Worm (Caenorhabditis elegans) whole organism, L1 larva: ENCODE data around the gene F53A2.9.

Experiments
- C04F5.9 ChIP-seq: sonication (generic microtip); optimal IDR thresholded peaks from 2 replicates; lab custom pipeline; 2016; ENCODE audit warnings: missing genetic modification characterization, missing compliant biosample characterization
- C34B4.2 ChIP-seq: sonication (generic microtip); optimal IDR thresholded peaks from 2 replicates; lab custom pipeline; 2017; ENCODE audit warnings: mild to moderate bottlenecking, missing genetic modification characterization, missing compliant biosample characterization
- Y116A8C.19 ChIP-seq: sonication (generic microtip); optimal IDR thresholded peaks from 2 replicates; lab custom pipeline; 2016; ENCODE audit warnings: missing compliant biosample characterization, missing genetic modification characterization, borderline replicate concordance
- aha-1 ChIP-seq: fragments of 150-350 bp; optimal IDR thresholded peaks from 2 replicates; lab custom pipeline; 2014; ENCODE audit warnings: missing biosample characterization, missing genetic modification characterization
- alr-1 ChIP-seq: fragments of 200-800 bp; sonication (Bioruptor generic); optimal IDR thresholded peaks from 2 replicates; lab custom pipeline; 2018; ENCODE audit warnings: borderline replicate concordance, mild to moderate bottlenecking, missing genetic modification characterization, missing compliant biosample characterization
- ama-1 ChIP-seq: fragments of 150-350 bp; optimal IDR thresholded peaks from 2 replicates; lab custom pipeline; 2014
- ceh-8 ChIP-seq: fragments of 200-800 bp; sonication (Bioruptor generic); optimal IDR thresholded peaks from 2 replicates; lab custom pipeline; 2018; ENCODE audit warnings: mild to moderate bottlenecking, missing genetic modification characterization, moderate library complexity, missing compliant biosample characterization
- ceh-90 ChIP-seq: sonication (generic microtip); optimal IDR thresholded peaks from 2 replicates; lab custom pipeline; 2016; ENCODE audit warnings: missing genetic modification characterization, missing compliant biosample characterization
- dsc-1 ChIP-seq: sonication (generic microtip); optimal IDR thresholded peaks from 2 replicates; lab custom pipeline; 2016; ENCODE audit warnings: mild to moderate bottlenecking, missing genetic modification characterization, missing compliant biosample characterization
- elt-2 ChIP-seq: sonication (generic microtip); optimal IDR thresholded peaks from 2 replicates; lab custom pipeline; 2016; ENCODE audit warnings: missing genetic modification characterization, mild to moderate bottlenecking, inconsistent platforms, missing compliant biosample characterization, missing genetic modification reagents
- elt-3 ChIP-seq, 6 experiments: fragments of 150-350 bp in 1 of 6; sonication (generic microtip); optimal IDR thresholded peaks; 2 replicates each; lab custom pipeline; 2017 to 2018; ENCODE audit warnings: missing biosample characterization in 6 of 6, missing genetic modification characterization in 6 of 6, inconsistent platforms in 1 of 6
- ets-5 ChIP-seq: fragments of 200-800 bp; sonication (Bioruptor generic); IDR thresholded peaks from 2 replicates; pipeline ENCODE4 v1.3.6; 2022; ENCODE audit warnings: missing genetic modification characterization, missing compliant biosample characterization
- fkh-10 ChIP-seq: sonication (generic microtip); optimal IDR thresholded peaks from 2 replicates; lab custom pipeline; 2017; ENCODE audit warnings: missing biosample characterization, missing genetic modification reagents, missing genetic modification characterization
- fkh-8 ChIP-seq: sonication (generic microtip); optimal IDR thresholded peaks from 2 replicates; lab custom pipeline; 2016; ENCODE audit warnings: mild to moderate bottlenecking, missing genetic modification characterization, missing compliant biosample characterization
- hlh-17 ChIP-seq: fragments of 200-800 bp; sonication (Bioruptor generic); optimal IDR thresholded peaks from 2 replicates; lab custom pipeline; 2018; ENCODE audit warnings: missing genetic modification characterization, mild to moderate bottlenecking, missing compliant biosample characterization, moderate library complexity, borderline replicate concordance
- hlh-4 ChIP-seq: sonication (generic microtip); optimal IDR thresholded peaks from 2 replicates; lab custom pipeline; 2016; ENCODE audit warnings: mild to moderate bottlenecking, missing genetic modification characterization, missing compliant biosample characterization
- hpl-2 ChIP-seq: fragments of 150-350 bp; optimal IDR thresholded peaks from 2 replicates; lab custom pipeline; 2014; ENCODE audit warnings: missing biosample characterization, missing genetic modification reagents, missing genetic modification characterization
- isw-1 ChIP-seq: fragments of 200-800 bp; sonication (Bioruptor generic); IDR thresholded peaks from 2 replicates; pipeline ENCODE4 v1.3.6; 2022; ENCODE audit warnings: missing genetic modification characterization, missing compliant biosample characterization
- jun-1 ChIP-seq: fragments of 150-350 bp; optimal IDR thresholded peaks from 2 replicates; lab custom pipeline; 2014; ENCODE audit warnings: missing biosample characterization, missing genetic modification reagents, missing genetic modification characterization
- lin-13 ChIP-seq: fragments of 150-350 bp; optimal IDR thresholded peaks from 2 replicates; lab custom pipeline; 2014; ENCODE audit warnings: missing biosample characterization, missing genetic modification reagents, missing genetic modification characterization
- lin-14 ChIP-seq: fragments of 200-800 bp; sonication (Bioruptor generic); optimal IDR thresholded peaks from 2 replicates; lab custom pipeline; 2018; ENCODE audit warnings: mild to moderate bottlenecking, missing genetic modification characterization, moderate library complexity, missing compliant biosample characterization
- lin-15B ChIP-seq: fragments of 150-350 bp; sonication (generic microtip); optimal IDR thresholded peaks from 3 replicates; lab custom pipeline; 2014; ENCODE audit warnings: missing biosample characterization, missing genetic modification characterization
- lin-39 ChIP-seq: fragments of 150-350 bp; optimal IDR thresholded peaks from 2 replicates; lab custom pipeline; 2014; ENCODE audit warnings: missing biosample characterization, missing genetic modification reagents, missing genetic modification characterization
- lsy-2 ChIP-seq, 2 experiments: fragments of 150-350 bp; optimal IDR thresholded peaks; 2 replicates each; lab custom pipeline; 2014; ENCODE audit warnings: missing biosample characterization in 2 of 2, missing genetic modification characterization in 2 of 2
- mep-1 ChIP-seq: fragments of 150-350 bp; optimal IDR thresholded peaks from 2 replicates; lab custom pipeline; 2014; ENCODE audit warnings: missing biosample characterization, missing genetic modification characterization
- nhr-19 ChIP-seq: fragments of 200-800 bp; sonication (Bioruptor generic); conservative IDR thresholded peaks from 2 replicates; pipeline ENCODE4 v1.3.6; 2022; ENCODE audit warnings: missing genetic modification characterization, missing compliant biosample characterization
- nhr-237 ChIP-seq: fragments of 150-350 bp; optimal IDR thresholded peaks from 2 replicates; lab custom pipeline; 2014; ENCODE audit warnings: missing biosample characterization, missing genetic modification characterization
- nhr-76 ChIP-seq: sonication (generic microtip); optimal IDR thresholded peaks from 2 replicates; lab custom pipeline; 2017; ENCODE audit warnings: missing biosample characterization, missing genetic modification characterization
- pag-3 ChIP-seq: sonication (generic microtip); optimal IDR thresholded peaks from 2 replicates; lab custom pipeline; 2017; ENCODE audit warnings: missing genetic modification characterization, mild to moderate bottlenecking, missing compliant biosample characterization, antibody characterized with exemption, borderline replicate concordance; ENCODE audit not compliant: insufficient read depth
- pqm-1 ChIP-seq: sonication (generic microtip); optimal IDR thresholded peaks from 3 replicates; lab custom pipeline; 2017; ENCODE audit warnings: missing biosample characterization, missing genetic modification characterization
- skn-1 ChIP-seq: fragments of 150-350 bp; optimal IDR thresholded peaks from 2 replicates; lab custom pipeline; 2014; ENCODE audit warnings: missing biosample characterization, missing genetic modification characterization
- snu-23 ChIP-seq: sonication (generic microtip); optimal IDR thresholded peaks from 2 replicates; lab custom pipeline; 2016; ENCODE audit warnings: missing genetic modification characterization, missing compliant biosample characterization
- sox-4 ChIP-seq: sonication (generic microtip); optimal IDR thresholded peaks from 2 replicates; lab custom pipeline; 2016; ENCODE audit warnings: missing genetic modification characterization, missing compliant biosample characterization
- swsn-7 ChIP-seq: sonication (generic microtip); optimal IDR thresholded peaks from 2 replicates; lab custom pipeline; 2016; ENCODE audit warnings: missing genetic modification characterization, missing compliant biosample characterization
- tbx-2 ChIP-seq: sonication (generic microtip); optimal IDR thresholded peaks from 2 replicates; lab custom pipeline; 2016; ENCODE audit warnings: missing genetic modification characterization, missing compliant biosample characterization
- tlp-1 ChIP-seq: fragments of 150-350 bp; optimal IDR thresholded peaks from 2 replicates; lab custom pipeline; 2014; ENCODE audit warnings: missing biosample characterization, missing genetic modification characterization
- unc-30 ChIP-seq: sonication (generic microtip); optimal IDR thresholded peaks from 2 replicates; lab custom pipeline; 2017; ENCODE audit warnings: missing biosample characterization, missing genetic modification characterization
- unc-98 ChIP-seq: fragments of 200-800 bp; sonication (Bioruptor generic); IDR thresholded peaks from 2 replicates; pipeline ENCODE4 v1.3.6; 2022; ENCODE audit warnings: missing genetic modification characterization, missing compliant biosample characterization
- vab-15 ChIP-seq: sonication (generic microtip); optimal IDR thresholded peaks from 2 replicates; lab custom pipeline; 2017; ENCODE audit warnings: missing genotype, mild to moderate bottlenecking, missing genetic modification characterization, missing compliant biosample characterization
- ztf-4 ChIP-seq: fragments of 150-350 bp; optimal IDR thresholded peaks from 2 replicates; lab custom pipeline; 2014; ENCODE audit warnings: missing biosample characterization, missing genetic modification characterization

F53A2.9 gene

ce11 chrIII:13359256-13359655 lies at the start of gene F53A2.9:
TSS of gene F53A2.9 (minus strand) at chrIII:13359356.
- no peak for TF ChIP-seq dsc-1
- TF ChIP-seq Y116A8C.19: no peak
- TF ChIP-seq C04F5.9 (tag; lab: Kevin White, UChicago): no peak
- no peak for TF ChIP-seq lin-13
- TF ChIP-seq elt-3 (tag; optimal IDR thresholded peaks at IDR 0.05; lab: Kevin White, UChicago): no peak
- TF ChIP-seq tlp-1: no peak
- no peak for TF ChIP-seq jun-1 (tag; lab: Kevin White, UChicago)
- TF ChIP-seq alr-1 (tag; lab: Kevin White, UChicago): no peak
- no peak for TF ChIP-seq swsn-7
- TF ChIP-seq snu-23 (GFP tag; lab: Kevin White, UChicago): no peak
- no peak for TF ChIP-seq lin-39 (tag; lab: Kevin White, UChicago)
- no peak for TF ChIP-seq aha-1 (tag; lab: Kevin White, UChicago)
- TF ChIP-seq hlh-4 (tag; lab: Kevin White, UChicago): no peak

ce11 chrIII:13405504-13405903 lies 46.3 kb upstream of the F53A2.9 start, which contains the start of gene nas-1:
TSS of gene nas-1 (plus strand) at chrIII:13405804.
- TF ChIP-seq snu-23 (GFP tag; lab: Kevin White, UChicago) (no peak), dsc-1 (no peak), hlh-17 (no peak), ceh-90 (tag; lab: Kevin White, UChicago) (no peak), pqm-1 (no peak), vab-15 (no peak), unc-98 (GFP tag; lab: Robert Waterston, UW) (no peak), lsy-2 (tag; optimal IDR thresholded peaks at IDR 0.05; lab: Kevin White, UChicago) (no peak), skn-1 (tag; lab: Kevin White, UChicago) (no peak), mep-1 (tag; lab: Kevin White, UChicago) (no peak), hpl-2 (GFP tag; lab: Kevin White, UChicago) (no peak), lin-14 (GFP tag; lab: Kevin White, UChicago) (no peak), fkh-8 (tag; lab: Kevin White, UChicago) (no peak), tbx-2 (tag; lab: Kevin White, UChicago) (no peak), C34B4.2 (tag; lab: Kevin White, UChicago) (no peak), ama-1 (lab: Kevin White, UChicago) (no peak), lin-39 (tag; lab: Kevin White, UChicago) (no peak)

- TF ChIP-seq lin-14 (GFP tag; lab: Kevin White, UChicago): no peak
- no peak for TF ChIP-seq isw-1 (GFP tag; lab: Robert Waterston, UW)
- TF ChIP-seq hpl-2 (GFP tag; lab: Kevin White, UChicago): no peak
- no peak for TF ChIP-seq ets-5
- TF ChIP-seq nhr-237 (tag; lab: Kevin White, UChicago): no peak
- TF ChIP-seq elt-2 (tag; lab: Kevin White, UChicago): no peak
- TF ChIP-seq ceh-8: no peak
- no peak for TF ChIP-seq pag-3 (tag; lab: Kevin White, UChicago)
- no peak for TF ChIP-seq ztf-4 (tag; lab: Kevin White, UChicago)
- no peak for TF ChIP-seq C04F5.9 (tag; lab: Kevin White, UChicago)
- no peak for TF ChIP-seq jun-1 (tag; lab: Kevin White, UChicago)
- no peak for TF ChIP-seq alr-1 (tag; lab: Kevin White, UChicago)
- TF ChIP-seq unc-30 (tag; lab: Kevin White, UChicago): no peak
- no peak for TF ChIP-seq ceh-90 (tag; lab: Kevin White, UChicago)
- TF ChIP-seq nhr-19 (GFP tag; lab: Robert Waterston, UW): no peak
- TF ChIP-seq sox-4 (tag; lab: Kevin White, UChicago): no peak
- no peak for TF ChIP-seq nhr-76 (tag; lab: Kevin White, UChicago)
- TF ChIP-seq fkh-10 (GFP tag; lab: Kevin White, UChicago): no peak
- no peak for TF ChIP-seq lin-15B (tag; lab: Kevin White, UChicago)
Observed at ce11 chrIII:13404418-13404817, 45.3 kb upstream of the F53A2.9 start, which contains the start of gene ttr-52. TSS of gene ttr-52 (plus strand) at chrIII:13404718.
